Worm (Caenorhabditis elegans) whole organism, dauer: ENCODE measurements around the gene Y75B12A.2.

ENCODE experiments used
- unc-62 ChIP-seq: sonication (generic microtip); optimal IDR thresholded peaks from 2 replicates; lab custom pipeline; 2017; ENCODE audit warnings: missing biosample characterization, missing genetic modification reagents, missing genetic modification characterization

Y75B12A.2 gene

ce11 chrV:15109260-15109659, at the start of gene Y75B12A.2:
Gene Y75B12A.2, plus strand, starts transcription at chrV:15109560.
- TF ChIP-seq unc-62 (GFP tag; lab: Kevin White, UChicago) = no peak

ce11 chrV:15060595-15060994, 48.8 kb upstream of the Y75B12A.2 start:
- TF ChIP-seq unc-62 (GFP tag; lab: Kevin White, UChicago) = no peak

DNA sequence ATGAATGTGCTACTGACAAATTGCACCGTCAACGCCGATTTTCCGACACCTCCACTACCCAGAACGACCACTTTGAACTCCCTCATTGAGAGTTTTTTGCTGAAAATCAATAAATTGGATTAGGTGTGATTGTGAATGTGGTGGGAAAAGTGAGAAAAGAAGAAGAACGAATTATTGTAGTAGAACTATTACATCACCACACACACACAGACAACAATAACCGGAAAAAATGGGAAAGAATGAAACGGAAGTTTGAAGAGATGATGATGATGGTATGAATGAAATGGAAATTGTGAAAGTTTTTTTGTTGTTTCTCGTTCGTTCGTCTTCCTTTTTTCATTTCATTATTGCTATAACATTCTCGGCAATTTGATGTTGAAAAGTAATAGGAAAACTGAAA, 45.4 kb upstream of the Y75B12A.2 start, which contains the start of gene rap-2:
Gene rap-2, minus strand, starts transcription at position 101 of the 400 bp plus-strand sequence.
- no peak for TF ChIP-seq unc-62 (GFP tag; lab: Kevin White, UChicago)

ce11 chrV:15065068-15065744, 44.2 kb upstream of the Y75B12A.2 start, which contains the start of gene C25D7.9:
Gene C25D7.9, plus strand, starts transcription at chrV:15065135.
- TF ChIP-seq unc-62 (GFP tag; lab: Kevin White, UChicago) = no peak

ce11 chrV:15065837-15066348, 43.5 kb upstream of the Y75B12A.2 start, which contains the start of gene otub-1:
Gene otub-1, plus strand, starts transcription at chrV:15066298.
- TF ChIP-seq unc-62 (GFP tag; lab: Kevin White, UChicago) = no peak

DNA sequence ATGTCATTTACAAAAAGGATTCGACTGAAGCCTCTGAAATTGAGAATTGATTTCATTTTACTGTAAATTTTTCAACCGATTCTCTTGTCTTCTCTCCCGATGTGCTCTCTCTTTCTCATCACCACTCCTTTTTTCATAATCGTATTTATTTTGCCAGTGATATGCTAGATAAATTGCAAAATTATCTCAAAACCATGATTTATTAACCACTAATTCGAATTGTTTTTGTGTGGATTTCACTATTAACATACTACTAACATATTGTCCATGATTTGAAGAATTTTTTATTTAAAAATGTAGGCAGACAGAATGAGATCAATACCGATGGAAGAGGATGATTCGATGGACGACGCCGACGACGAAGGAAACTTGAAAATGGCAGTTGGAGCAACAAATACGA, 42.2 kb upstream of the Y75B12A.2 start, which contains the start of gene C25D7.10:
Gene C25D7.10, plus strand, starts transcription at position 301 of the 400 bp plus-strand sequence.
- no peak for TF ChIP-seq unc-62 (GFP tag; lab: Kevin White, UChicago)

DNA sequence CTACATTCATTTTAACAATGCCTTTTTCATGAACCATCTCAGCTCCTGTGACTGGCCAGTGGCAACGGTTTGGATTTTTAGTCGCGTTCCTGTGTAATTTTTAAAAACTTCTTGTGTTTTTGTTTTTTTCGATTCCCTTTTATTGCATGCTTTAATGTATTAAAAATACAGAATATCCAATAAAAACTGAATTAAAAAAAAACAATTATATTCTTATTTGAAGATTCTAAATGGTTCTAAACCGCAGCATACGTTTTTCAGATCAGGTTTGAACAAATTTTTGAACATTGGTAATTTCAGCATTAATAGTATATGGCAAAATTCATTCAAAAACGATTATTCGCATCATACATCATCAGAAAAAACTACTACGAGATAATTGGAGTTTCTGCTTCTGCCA, 41.0 kb upstream of the Y75B12A.2 start, which contains the start of gene dnj-3:
Gene dnj-3, plus strand, starts transcription at position 301 of the 400 bp plus-strand sequence.
- TF ChIP-seq unc-62 (GFP tag; lab: Kevin White, UChicago) = no peak

ce11 chrV:15069435-15069985, 39.9 kb upstream of the Y75B12A.2 start:
- no peak for TF ChIP-seq unc-62 (GFP tag; lab: Kevin White, UChicago)

- TF ChIP-seq unc-62 (GFP tag; lab: Kevin White, UChicago) = no peak
Measured at ce11 chrV:15071015-15071810, 38.1 kb upstream of the Y75B12A.2 start, which contains the start of gene unc-76. Gene unc-76, plus strand, starts transcription at chrV:15071760.

ce11 chrV:15072738-15073137, 36.6 kb upstream of the Y75B12A.2 start:
- TF ChIP-seq unc-62 (GFP tag; lab: Kevin White, UChicago) = no peak

DNA sequence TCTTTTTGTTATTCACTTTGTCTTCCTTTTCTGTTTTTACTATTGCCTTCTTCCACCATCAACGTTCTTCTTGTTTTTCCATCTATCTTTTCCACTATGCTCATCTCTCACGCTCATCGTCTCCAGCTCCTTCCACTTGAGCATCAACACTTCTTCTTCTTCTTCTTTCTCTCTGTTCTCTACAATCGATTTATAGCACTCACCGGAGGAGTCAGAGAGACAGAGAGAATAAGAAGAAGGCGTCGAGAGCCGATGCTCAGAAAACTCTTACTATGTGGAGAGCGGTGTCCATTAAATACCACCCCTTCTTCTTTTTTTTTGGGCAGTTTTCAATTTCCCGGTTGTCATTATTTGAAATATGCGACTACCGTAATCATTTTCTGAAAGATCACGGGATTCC, 34.5 kb upstream of the Y75B12A.2 start:
- TF ChIP-seq unc-62 (GFP tag; lab: Kevin White, UChicago) = no peak

- no peak for TF ChIP-seq unc-62 (GFP tag; lab: Kevin White, UChicago)
Measured at ce11 chrV:15078560-15078959, 30.8 kb upstream of the Y75B12A.2 start.

DNA sequence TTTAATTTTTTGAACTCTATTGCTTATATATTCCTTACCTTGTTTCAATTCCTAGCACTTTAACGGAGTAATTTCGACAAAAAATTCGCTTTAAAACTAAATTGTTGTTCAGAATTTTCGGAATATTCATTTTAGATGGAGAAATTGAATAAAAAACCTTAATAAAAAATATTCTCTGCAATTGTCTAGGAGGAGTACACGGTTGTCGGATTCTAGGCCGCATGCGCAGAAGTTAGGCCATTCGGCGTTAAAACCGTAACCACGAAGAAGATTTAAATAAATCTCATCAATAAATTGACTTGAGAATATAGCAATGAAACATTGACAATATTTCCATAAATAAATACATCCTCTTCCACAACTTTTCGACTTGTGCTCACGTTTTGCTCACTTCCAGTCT, 27.1 kb upstream of the Y75B12A.2 start, which contains the start of the genes C01G10.10 and C01G10.9:
Gene C01G10.10, minus strand, starts transcription at position 151 of the 400 bp plus-strand sequence.
Gene C01G10.9, plus strand, starts transcription at position 240 of the 400 bp plus-strand sequence.
- TF ChIP-seq unc-62 (GFP tag; lab: Kevin White, UChicago) = no peak

DNA sequence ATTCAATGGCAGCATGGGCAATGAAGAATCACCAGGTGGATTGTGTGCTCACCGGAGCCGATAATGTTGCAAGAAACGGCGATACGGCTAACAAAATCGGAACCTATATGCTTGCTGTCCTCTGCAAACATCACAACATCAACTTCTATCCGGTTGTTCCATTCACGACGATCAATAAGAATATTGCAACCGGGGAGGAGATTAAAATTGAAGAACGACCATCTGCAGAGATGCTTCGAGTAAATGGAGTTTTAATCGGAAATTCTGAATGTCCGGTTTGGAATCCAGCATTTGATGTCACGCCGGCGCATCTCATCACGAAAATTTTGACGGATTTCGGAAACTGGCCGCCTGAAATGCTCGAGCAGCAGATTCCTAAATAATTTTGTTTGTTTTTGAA, 25.7 kb upstream of the Y75B12A.2 start:
- no peak for TF ChIP-seq unc-62 (GFP tag; lab: Kevin White, UChicago)

DNA sequence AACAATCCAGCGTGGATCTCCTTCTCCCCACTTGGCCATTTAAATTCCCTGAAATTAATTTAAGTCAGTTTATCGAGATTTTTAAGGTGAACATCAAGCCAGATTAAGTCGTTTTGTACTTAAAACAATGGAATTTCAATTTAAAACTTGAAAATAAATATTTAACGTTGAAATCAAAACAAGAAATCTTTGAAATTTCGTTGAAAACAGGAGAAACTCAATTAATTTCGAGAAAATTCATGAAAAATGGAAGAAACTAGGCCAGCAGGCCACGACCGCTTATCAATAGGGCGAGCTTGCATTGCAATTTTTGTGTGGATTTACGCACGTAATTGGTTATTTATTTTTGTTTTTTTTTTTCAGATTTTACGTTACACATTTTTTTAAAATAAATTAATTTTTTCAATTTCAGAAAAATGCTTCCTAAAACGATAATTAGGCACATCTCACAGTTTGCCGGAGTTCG, 24.0 kb upstream of the Y75B12A.2 start, which contains the start of the genes ahsa-1 and C01G10.7:
Gene ahsa-1, minus strand, starts transcription at position 51 of the 466 bp plus-strand sequence.
Gene C01G10.7, plus strand, starts transcription at position 413 of the 466 bp plus-strand sequence.
- TF ChIP-seq unc-62 (GFP tag; lab: Kevin White, UChicago) = no peak
